Fruit fly (Drosophila melanogaster) whole organism, wandering third instar larva: ENCODE measurements around the gene CG31954.

Experiments used
- Abd-B ChIP-seq: fragments of >200 bp; optimal IDR thresholded peaks from 2 replicates; lab custom pipeline; 2017; ENCODE audit warnings: missing biosample characterization, missing genetic modification characterization
- CG32264 ChIP-seq: fragments of 200-800 bp; sonication (Bioruptor generic); optimal IDR thresholded peaks from 2 replicates; lab custom pipeline; 2016; ENCODE audit warnings: missing biosample characterization, missing genetic modification characterization
- CG9705 ChIP-seq: fragments of 200-800 bp; sonication (Bioruptor generic); optimal IDR thresholded peaks from 2 replicates; lab custom pipeline; 2018; ENCODE audit warnings: missing biosample characterization, mild to moderate bottlenecking, missing genetic modification characterization
- CrebA ChIP-seq: fragments of 200-800 bp; sonication (Bioruptor generic); optimal IDR thresholded peaks from 2 replicates; lab custom pipeline; 2016; ENCODE audit warnings: missing biosample characterization, mild to moderate bottlenecking, missing genetic modification characterization, borderline replicate concordance
- Dfd ChIP-seq: fragments of >200 bp; optimal IDR thresholded peaks from 2 replicates; lab custom pipeline; 2017; ENCODE audit warnings: missing biosample characterization, missing genetic modification characterization
- Dif ChIP-seq: fragments of 200-275, 200-300 bp; sonication (Bioruptor generic); optimal IDR thresholded peaks from 2 replicates; lab custom pipeline; 2018; ENCODE audit warnings: missing biosample characterization, missing genetic modification characterization; ENCODE audit not compliant: partially characterized antibody
- GATAd ChIP-seq: sonication (Bioruptor generic); optimal IDR thresholded peaks from 2 replicates; lab custom pipeline; 2016; ENCODE audit warnings: missing biosample characterization, missing genetic modification characterization
- HLH106 ChIP-seq: fragments of 200-800 bp; optimal IDR thresholded peaks from 3 replicates; lab custom pipeline; 2019; ENCODE audit warnings: missing biosample characterization, mild to moderate bottlenecking, missing genetic modification characterization, moderate library complexity
- Hnf4 ChIP-seq: fragments of 200-800 bp; sonication (Bioruptor generic); optimal IDR thresholded peaks from 2 replicates; lab custom pipeline; 2016; ENCODE audit warnings: missing biosample characterization, mild to moderate bottlenecking, missing genetic modification characterization
- Hr78 ChIP-seq: fragments of >200 bp; optimal IDR thresholded peaks from 2 replicates; lab custom pipeline; 2017; ENCODE audit warnings: missing biosample characterization, missing genetic modification characterization
- Hr83 ChIP-seq: fragments of 200-300 bp; sonication (Bioruptor generic); optimal IDR thresholded peaks from 2 replicates; lab custom pipeline; 2016; ENCODE audit warnings: missing biosample characterization, mild to moderate bottlenecking, missing genetic modification characterization, moderate library complexity; ENCODE audit not compliant: poor library complexity, severe bottlenecking
- Jra ChIP-seq: sonication (Bioruptor generic); optimal IDR thresholded peaks from 2 replicates; lab custom pipeline; 2016; ENCODE audit warnings: missing biosample characterization, missing genetic modification characterization
- Myc ChIP-seq: fragments of >200 bp; optimal IDR thresholded peaks from 2 replicates; lab custom pipeline; 2017
- Rel ChIP-seq, 2 experiments: fragments of 200-800 bp; sonication (Bioruptor generic) in 1 of 2; optimal IDR thresholded peaks; 2 replicates in 1 of 2; 3 replicates in 1 of 2; lab custom pipeline; 2016 to 2019; ENCODE audit warnings: mild to moderate bottlenecking in 2 of 2, missing biosample characterization in 2 of 2, missing genetic modification characterization in 2 of 2, moderate library complexity in 1 of 2
- Sp1 ChIP-seq: fragments of 200-800 bp; sonication (Bioruptor generic); optimal IDR thresholded peaks from 3 replicates; lab custom pipeline; 2019; ENCODE audit warnings: missing biosample characterization, mild to moderate bottlenecking, missing genetic modification characterization, moderate library complexity
- Vsx2 ChIP-seq: fragments of 200-300, 225-300 bp; sonication (Bioruptor generic); optimal IDR thresholded peaks from 2 replicates; lab custom pipeline; 2018; ENCODE audit warnings: missing biosample characterization, missing genetic modification characterization; ENCODE audit not compliant: partially characterized antibody
- br ChIP-seq: fragments of 200-800 bp; sonication (Bioruptor generic); optimal IDR thresholded peaks from 2 replicates; lab custom pipeline; 2016; ENCODE audit warnings: missing biosample characterization, missing genetic modification characterization
- brk ChIP-seq: fragments of 200-800 bp; sonication (Bioruptor generic); optimal IDR thresholded peaks from 2 replicates; lab custom pipeline; 2016; ENCODE audit warnings: missing biosample characterization, mild to moderate bottlenecking, missing genetic modification characterization
- dl ChIP-seq, 2 experiments: fragments of 175-275, 200-275 bp in 1 of 2; fragments of 200-275 bp in 1 of 2; sonication (Bioruptor generic); optimal IDR thresholded peaks; lab custom pipeline; 2018; ENCODE audit warnings: mild to moderate bottlenecking in 2 of 2, missing biosample characterization in 2 of 2, missing genetic modification characterization in 2 of 2, moderate library complexity in 2 of 2; ENCODE audit not compliant: partially characterized antibody in 2 of 2, insufficient read depth in 1 of 2
- dmrt93B ChIP-seq: fragments of 200-800 bp; sonication (Bioruptor generic); optimal IDR thresholded peaks from 2 replicates; lab custom pipeline; 2018; ENCODE audit warnings: missing biosample characterization, mild to moderate bottlenecking, missing genetic modification characterization
- dsf ChIP-seq: sonication (Bioruptor generic); optimal IDR thresholded peaks from 2 replicates; lab custom pipeline; 2016; ENCODE audit warnings: missing biosample characterization, missing genetic modification characterization, borderline replicate concordance
- ey ChIP-seq: fragments of 200-800 bp; sonication (Bioruptor generic); optimal IDR thresholded peaks from 2 replicates; lab custom pipeline; 2016; ENCODE audit warnings: missing biosample characterization, missing genetic modification characterization
- foxo ChIP-seq, 2 experiments: fragments of 200-800 bp; sonication (Bioruptor generic); optimal IDR thresholded peaks; 2 replicates in 1 of 2; 3 replicates in 1 of 2; lab custom pipeline; 2016 to 2017; ENCODE audit warnings: missing biosample characterization in 2 of 2, missing genetic modification characterization in 2 of 2
- fru ChIP-seq: fragments of 200-800 bp; sonication (Bioruptor generic); optimal IDR thresholded peaks from 3 replicates; lab custom pipeline; 2016; ENCODE audit warnings: missing biosample characterization, mild to moderate bottlenecking, missing genetic modification characterization
- h ChIP-seq: fragments of 200-800 bp; sonication (Bioruptor generic); optimal IDR thresholded peaks from 3 replicates; lab custom pipeline; 2016; ENCODE audit warnings: missing biosample characterization, mild to moderate bottlenecking, missing genetic modification characterization
- jim ChIP-seq: fragments of 175-275, 200-325 bp; sonication (Bioruptor generic); optimal IDR thresholded peaks from 2 replicates; lab custom pipeline; 2016; ENCODE audit warnings: missing biosample characterization, mild to moderate bottlenecking, missing genetic modification characterization
- lola ChIP-seq: fragments of >200 bp; optimal IDR thresholded peaks from 2 replicates; lab custom pipeline; 2017; ENCODE audit warnings: missing biosample characterization, missing genetic modification characterization
- pan ChIP-seq: fragments of >200 bp; optimal IDR thresholded peaks from 2 replicates; lab custom pipeline; 2017
- psq ChIP-seq: fragments of 200-800 bp; sonication (Bioruptor generic); optimal IDR thresholded peaks from 3 replicates; lab custom pipeline; 2017; ENCODE audit warnings: missing biosample characterization, mild to moderate bottlenecking, missing genetic modification characterization, moderate library complexity
- rgr ChIP-seq: fragments of 200-800 bp; sonication (Bioruptor generic); optimal IDR thresholded peaks from 3 replicates; lab custom pipeline; 2016; ENCODE audit warnings: missing biosample characterization, mild to moderate bottlenecking, missing genetic modification characterization
- sage ChIP-seq: fragments of 200-800 bp; sonication (Bioruptor generic); optimal IDR thresholded peaks from 2 replicates; lab custom pipeline; 2016; ENCODE audit warnings: missing biosample characterization, mild to moderate bottlenecking, missing genetic modification characterization
- sv ChIP-seq: fragments of 200-800 bp; sonication (Bioruptor generic); optimal IDR thresholded peaks from 3 replicates; lab custom pipeline; 2016; ENCODE audit warnings: missing biosample characterization, missing genetic modification characterization
- tai ChIP-seq: sonication (Bioruptor generic); optimal IDR thresholded peaks from 2 replicates; lab custom pipeline; 2016; ENCODE audit warnings: missing biosample characterization, missing genetic modification characterization
- usp ChIP-seq: fragments of >200 bp; optimal IDR thresholded peaks from 2 replicates; lab custom pipeline; 2017; ENCODE audit warnings: missing biosample characterization, missing genetic modification characterization
- woc ChIP-seq: sonication (Bioruptor generic); optimal IDR thresholded peaks from 2 replicates; lab custom pipeline; 2016; ENCODE audit warnings: missing biosample characterization, mild to moderate bottlenecking, missing genetic modification characterization

Gene CG31954

dm6 chr2L:3547512-3547911 is 37.6 kb upstream of the CG31954 start:
- TF ChIP-seq sage (GFP tag; lab: Kevin White, UChicago): no peak
- TF ChIP-seq tai: no peak
- TF ChIP-seq brk (GFP tag; lab: Kevin White, UChicago): no peak
- TF ChIP-seq Rel (GFP tag; optimal IDR thresholded peaks at IDR 0.05; lab: Kevin White, UChicago): no peak
- no peak for TF ChIP-seq Rel (tag; optimal IDR thresholded peaks at IDR 0.05; lab: Kevin White, UChicago)
- TF ChIP-seq lola (GFP tag; lab: Kevin White, UChicago): no peak
- TF ChIP-seq ey (GFP tag; lab: Kevin White, UChicago): no peak
- no peak for TF ChIP-seq Hr78
- no peak for TF ChIP-seq CrebA
- TF ChIP-seq, all 38 proteins: peak for 0

dm6 chr2L:3545033-3545666 is 35.2 kb upstream of the CG31954 start:
- TF ChIP-seq ey (GFP tag; lab: Kevin White, UChicago): no peak
- TF ChIP-seq CG32264: no peak
- TF ChIP-seq GATAd (GFP tag; lab: Kevin White, UChicago): no peak
- no peak for TF ChIP-seq brk (GFP tag; lab: Kevin White, UChicago)
- TF ChIP-seq Vsx2 (GFP tag; lab: Kevin White, UChicago): peak; percentile 51
- TF ChIP-seq HLH106 (tag; lab: Kevin White, UChicago): no peak
- peak; percentile 81 for TF ChIP-seq Dif
- TF ChIP-seq sv (GFP tag; lab: Kevin White, UChicago): no peak
- no peak for TF ChIP-seq CG9705
- no peak for TF ChIP-seq Hr83 (GFP tag; lab: Kevin White, UChicago)
- TF ChIP-seq Rel (GFP tag; optimal IDR thresholded peaks at IDR 0.05; lab: Kevin White, UChicago): no peak
- no peak for TF ChIP-seq Rel (tag; optimal IDR thresholded peaks at IDR 0.05; lab: Kevin White, UChicago)
- no peak for TF ChIP-seq psq (GFP tag; lab: Kevin White, UChicago)
- TF ChIP-seq CrebA: no peak
- no peak for TF ChIP-seq sage (GFP tag; lab: Kevin White, UChicago)
- TF ChIP-seq h (GFP tag; lab: Kevin White, UChicago): peak; percentile 8
- no peak for TF ChIP-seq dmrt93B (GFP tag; lab: Kevin White, UChicago)
- no peak for TF ChIP-seq Dfd
- TF ChIP-seq Myc: no peak
- no peak for TF ChIP-seq Jra (GFP tag; lab: Kevin White, UChicago)
- peak; percentile 15 for TF ChIP-seq br (GFP tag; lab: Kevin White, UChicago)
- no peak for TF ChIP-seq Sp1 (GFP tag; lab: Kevin White, UChicago)
- no peak for TF ChIP-seq fru (GFP tag; lab: Kevin White, UChicago)
- no peak for TF ChIP-seq pan
- TF ChIP-seq Abd-B (GFP tag; lab: Kevin White, UChicago): no peak
- peak; percentile 77 to 81 for TF ChIP-seq dl (GFP tag; optimal IDR thresholded peaks at IDR 0.05; lab: Kevin White, UChicago; ENCODE audit: insufficient read depth in 1 of 2, partially characterized antibody in 2 of 2)
- TF ChIP-seq rgr (GFP tag; lab: Kevin White, UChicago): no peak

- TF ChIP-seq HLH106 (tag; lab: Kevin White, UChicago) (peak; percentile 55), Dif (no peak), Hnf4 (peak; percentile 12), fru (GFP tag; lab: Kevin White, UChicago) (peak; percentile 30), h (GFP tag; lab: Kevin White, UChicago) (peak; percentile 37), GATAd (GFP tag; lab: Kevin White, UChicago) (no peak), Rel (GFP tag; optimal IDR thresholded peaks at IDR 0.05; lab: Kevin White, UChicago) (no peak), Rel (tag; optimal IDR thresholded peaks at IDR 0.05; lab: Kevin White, UChicago) (no peak), foxo (GFP tag; optimal IDR thresholded peaks at IDR 0.05; lab: Kevin White, UChicago) (peak in 1 of 2 experiments; percentile 17), Sp1 (GFP tag; lab: Kevin White, UChicago) (peak; percentile 9)
Measured at dm6 chr2L:3543062-3543461, 33.2 kb upstream of the CG31954 start.

- TF ChIP-seq CrebA: no peak
- TF ChIP-seq Hr78: no peak
- no peak for TF ChIP-seq GATAd (GFP tag; lab: Kevin White, UChicago)
- no peak for TF ChIP-seq CG32264
- no peak for TF ChIP-seq Hnf4
- no peak for TF ChIP-seq dl (GFP tag; optimal IDR thresholded peaks at IDR 0.05; lab: Kevin White, UChicago; ENCODE audit: insufficient read depth in 1 of 2, partially characterized antibody in 2 of 2)
- TF ChIP-seq tai: no peak
- TF ChIP-seq jim: no peak
- no peak for TF ChIP-seq foxo (GFP tag; optimal IDR thresholded peaks at IDR 0.05; lab: Kevin White, UChicago)
- no peak for TF ChIP-seq lola (GFP tag; lab: Kevin White, UChicago)
- TF ChIP-seq sv (GFP tag; lab: Kevin White, UChicago): no peak
- TF ChIP-seq Rel (GFP tag; optimal IDR thresholded peaks at IDR 0.05; lab: Kevin White, UChicago): no peak
- TF ChIP-seq Rel (tag; optimal IDR thresholded peaks at IDR 0.05; lab: Kevin White, UChicago): peak; percentile 11
- no peak for TF ChIP-seq CG9705
- TF ChIP-seq Dif: peak; percentile 43
- no peak for TF ChIP-seq dmrt93B (GFP tag; lab: Kevin White, UChicago)
- peak; percentile 23 for TF ChIP-seq Vsx2 (GFP tag; lab: Kevin White, UChicago)
- TF ChIP-seq psq (GFP tag; lab: Kevin White, UChicago): peak; percentile 39
- no peak for TF ChIP-seq br (GFP tag; lab: Kevin White, UChicago)
- no peak for TF ChIP-seq fru (GFP tag; lab: Kevin White, UChicago)
- TF ChIP-seq woc: no peak
- no peak for TF ChIP-seq HLH106 (tag; lab: Kevin White, UChicago)
- no peak for TF ChIP-seq pan
- no peak for TF ChIP-seq dsf (GFP tag; lab: Kevin White, UChicago)
- no peak for TF ChIP-seq ey (GFP tag; lab: Kevin White, UChicago)
- no peak for TF ChIP-seq usp
Measured at dm6 chr2L:3539996-3540395, 30.1 kb upstream of the CG31954 start.
